Fruit fly (Drosophila melanogaster): Measurements from ENCODE around the gene CG16711.

CG16711 gene

dm6 chr3L:9726707-9727106 lies 22.6 kb downstream of the CG16711 start, which contains the start of gene Naa60 (continued):
- TF ChIP-seq CG17568 (GFP tag; optimal IDR thresholded peaks at IDR 0.05) (no peak), CG3065 (GFP tag; optimal IDR thresholded peaks at IDR 0.05) (no peak), CG6272 (GFP tag; IDR thresholded peaks at IDR 0.05) (no peak), CG2129 (GFP tag; IDR thresholded peaks at IDR 0.05; ENCODE audit: partially characterized antibody) (peak; percentile 74), CG12236 (GFP tag; optimal IDR thresholded peaks at IDR 0.05) (no peak), trem (tag; optimal IDR thresholded peaks at IDR 0.05) (peak; percentile 55), dati (GFP tag; IDR thresholded peaks at IDR 0.05) (no peak), jigr1 (GFP tag; IDR thresholded peaks at IDR 0.05) (peak; percentile 43; the same call in 1 of the 3 replicates), CG2120 (GFP tag; optimal IDR thresholded peaks at IDR 0.05) (peak; percentile 22), zfh2 (GFP tag; optimal IDR thresholded peaks at IDR 0.05) (no peak), bigmax (GFP tag; optimal IDR thresholded peaks at IDR 0.05) (no peak), CG18476 (GFP tag; optimal IDR thresholded peaks at IDR 0.05) (no peak), Trl (optimal IDR thresholded peaks at IDR 0.05) (no peak), Trl (GFP tag; optimal IDR thresholded peaks at IDR 0.05) (no peak), HLH3B (GFP tag; IDR thresholded peaks at IDR 0.05) (no peak), CG1024 (GFP tag; IDR thresholded peaks at IDR 0.05) (no peak), Rx (GFP tag; IDR thresholded peaks at IDR 0.05) (no peak), CG18011 (GFP tag; optimal IDR thresholded peaks at IDR 0.05) (no peak), CG11093 (GFP tag; IDR thresholded peaks at IDR 0.05) (no peak), pros (GFP tag; optimal IDR thresholded peaks at IDR 0.05) (no peak), CG14860 (GFP tag; IDR thresholded peaks at IDR 0.05; ENCODE audit: partially characterized antibody) (peak; percentile 82), CG9932 (GFP tag; IDR thresholded peaks at IDR 0.05) (peak; percentile 51; the same call in 1 of the 2 replicates), cas (GFP tag; IDR thresholded peaks at IDR 0.05) (no peak), rib (GFP tag; IDR thresholded peaks at IDR 0.05) (no peak), al (GFP tag; IDR thresholded peaks at IDR 0.05) (no peak), bbx (GFP tag; IDR thresholded peaks at IDR 0.05; ENCODE audit: partially characterized antibody) (peak; percentile 90), gsb-n (tag; optimal IDR thresholded peaks at IDR 0.05) (no peak), Side (GFP tag; optimal IDR thresholded peaks at IDR 0.05) (no peak), TFAM (GFP tag; optimal IDR thresholded peaks at IDR 0.05) (no peak), C15 (GFP tag; IDR thresholded peaks at IDR 0.05) (no peak), caup (GFP tag; optimal IDR thresholded peaks at IDR 0.05; ENCODE audit: severe bottlenecking) (no peak), CG18619 (GFP tag; optimal IDR thresholded peaks at IDR 0.05) (no peak), Camta (GFP tag; optimal IDR thresholded peaks at IDR 0.05) (no peak), CG5953 (GFP tag; IDR thresholded peaks at IDR 0.05) (no peak), pb (GFP tag; optimal IDR thresholded peaks at IDR 0.05) (no peak), D19A (tag; optimal IDR thresholded peaks at IDR 0.05) (no peak), bsh (GFP tag; optimal IDR thresholded peaks at IDR 0.05) (no peak), CG4404 (GFP tag; IDR thresholded peaks at IDR 0.05) (no peak), CG4854 (GFP tag; optimal IDR thresholded peaks at IDR 0.05) (no peak), Atf-2 (GFP tag; optimal IDR thresholded peaks at IDR 0.05) (no peak), maf-S (GFP tag; optimal IDR thresholded peaks at IDR 0.05) (no peak), exex (tag; optimal IDR thresholded peaks at IDR 0.05) (peak; percentile 23), Xbp1 (GFP tag; optimal IDR thresholded peaks at IDR 0.05) (no peak), CrebB (tag; optimal IDR thresholded peaks at IDR 0.05) (no peak), pho (GFP tag; optimal IDR thresholded peaks at IDR 0.05) (no peak), CG12659 (GFP tag; optimal IDR thresholded peaks at IDR 0.05) (peak; percentile 54), CG16813 (GFP tag; IDR thresholded peaks at IDR 0.05; ENCODE audit: partially characterized antibody) (peak; percentile 85), dm (GFP tag; optimal IDR thresholded peaks at IDR 0.05) (no peak), nmo (GFP tag; optimal IDR thresholded peaks at IDR 0.05) (peak; percentile 39), crp (GFP tag; optimal IDR thresholded peaks at IDR 0.05) (no peak), Hsf (GFP tag; optimal IDR thresholded peaks at IDR 0.05) (no peak), CG17829 (tag; optimal IDR thresholded peaks at IDR 0.05) (peak; percentile 24)

All from whole organism, embryonic.